Fruit fly (Drosophila melanogaster) whole organism, embryonic: Measurements from ENCODE around the gene dpr18.

ENCODE experiments used
- ATbp ChIP-seq: fragments of 200-800 bp; sonication (Bioruptor generic); optimal IDR thresholded peaks from 2 replicates; lab custom pipeline; 2017; ENCODE audit warnings: missing biosample characterization, mild to moderate bottlenecking, missing genetic modification characterization, missing genetic modification reagents
- CG1024 ChIP-seq: fragments of 200-800 bp; sonication (Bioruptor generic); IDR thresholded peaks from 2 replicates; pipeline ENCODE4 v1.3.6; 2022; ENCODE audit warnings: missing biosample characterization, missing genetic modification characterization
- CG10462 ChIP-seq: fragments of 200-800 bp; sonication (Bioruptor generic); optimal IDR thresholded peaks from 2 replicates; lab custom pipeline; 2016; ENCODE audit warnings: missing biosample characterization, missing genetic modification characterization
- CG11247 ChIP-seq: fragments of 200-800 bp; sonication (Bioruptor generic); IDR thresholded peaks from 2 replicates; pipeline ENCODE4 v1.3.6; 2022; ENCODE audit warnings: missing biosample characterization, missing genetic modification characterization
- CG13624 ChIP-seq: fragments of 200-800 bp; sonication (Bioruptor generic); optimal IDR thresholded peaks from 2 replicates; lab custom pipeline; 2016; ENCODE audit warnings: missing biosample characterization, missing genetic modification characterization
- CG14441 ChIP-seq: fragments of 200-800 bp; sonication (Bioruptor generic); IDR thresholded peaks from 2 replicates; pipeline ENCODE4 v1.3.6; 2022; ENCODE audit warnings: missing biosample characterization, missing genetic modification characterization
- CG16813 ChIP-seq: fragments of 200-800 bp; sonication (Bioruptor generic); IDR thresholded peaks from 3 replicates; pipeline ENCODE4 v1.3.6; 2022; ENCODE audit warnings: missing biosample characterization, missing genetic modification characterization; ENCODE audit not compliant: partially characterized antibody
- CG18599 ChIP-seq: fragments of 200-800 bp; sonication (Bioruptor generic); optimal IDR thresholded peaks from 3 replicates; lab custom pipeline; 2017; ENCODE audit warnings: missing biosample characterization, missing genetic modification characterization, mild to moderate bottlenecking, moderate library complexity, missing genetic modification reagents
- CG34376 ChIP-seq: fragments of 200-800 bp; sonication (Bioruptor generic); optimal IDR thresholded peaks from 2 replicates; lab custom pipeline; 2018; ENCODE audit warnings: missing biosample characterization, mild to moderate bottlenecking, missing genetic modification characterization
- CG6175 ChIP-seq: fragments of 200-800 bp; sonication (Bioruptor generic); IDR thresholded peaks from 3 replicates; pipeline ENCODE4 v1.3.6; 2022; ENCODE audit warnings: missing biosample characterization, missing genetic modification characterization
- CG6765 ChIP-seq: fragments of 200-800 bp; sonication (Bioruptor generic); optimal IDR thresholded peaks from 3 replicates; lab custom pipeline; 2017; ENCODE audit warnings: missing biosample characterization, mild to moderate bottlenecking, missing genetic modification characterization
- CG7372 ChIP-seq: fragments of 200-800 bp; sonication (Bioruptor generic); IDR thresholded peaks from 2 replicates; pipeline ENCODE4 v1.3.6; 2022; ENCODE audit warnings: missing biosample characterization, missing genetic modification characterization
- CG7839 ChIP-seq: fragments of 200-800 bp; sonication (Bioruptor generic); optimal IDR thresholded peaks from 3 replicates; lab custom pipeline; 2018; ENCODE audit warnings: missing biosample characterization, mild to moderate bottlenecking, missing genetic modification characterization, moderate library complexity
- D ChIP-seq, 2 experiments: fragments of 200-800 bp in 1 of 2; fragments of >200 bp in 1 of 2; sonication (Bioruptor generic) in 1 of 2; optimal IDR thresholded peaks; 2 replicates in 1 of 2; 3 replicates in 1 of 2; lab custom pipeline; 2017; ENCODE audit warnings: mild to moderate bottlenecking in 1 of 2, missing biosample characterization in 1 of 2, missing genetic modification characterization in 1 of 2, missing genetic modification reagents in 1 of 2
- Dad ChIP-seq: fragments of 200-800 bp; sonication (Bioruptor generic); optimal IDR thresholded peaks from 3 replicates; lab custom pipeline; 2016; ENCODE audit warnings: missing biosample characterization, missing genetic modification characterization
- Dip2 ChIP-seq: fragments of 200-800 bp; sonication (Bioruptor generic); IDR thresholded peaks from 2 replicates; pipeline ENCODE4 v1.3.6; 2022; ENCODE audit warnings: missing biosample characterization, missing genetic modification characterization
- Drgx ChIP-seq: fragments of 200-800 bp; sonication (Bioruptor generic); IDR thresholded peaks from 2 replicates; pipeline ENCODE4 v1.3.6; 2022; ENCODE audit warnings: missing biosample characterization, missing genetic modification characterization
- Eip74EF ChIP-seq, 2 experiments: fragments of 200-800 bp in 1 of 2; fragments of >200 bp in 1 of 2; sonication (Bioruptor generic) in 1 of 2; optimal IDR thresholded peaks; 2 replicates each; lab custom pipeline; 2017 to 2019; ENCODE audit warnings: missing biosample characterization in 2 of 2, missing genetic modification characterization in 2 of 2, mild to moderate bottlenecking in 1 of 2, moderate library complexity in 1 of 2
- Hmx ChIP-seq: fragments of 200-800 bp; sonication (Bioruptor generic); optimal IDR thresholded peaks from 2 replicates; lab custom pipeline; 2016; ENCODE audit warnings: missing biosample characterization, missing genetic modification characterization
- Hr51 ChIP-seq, 2 experiments: fragments of 200-800 bp; sonication (Bioruptor generic); optimal IDR thresholded peaks; 2 replicates in 1 of 2; 3 replicates in 1 of 2; lab custom pipeline; 2016 to 2018; ENCODE audit warnings: missing biosample characterization in 2 of 2, missing genetic modification characterization in 2 of 2, mild to moderate bottlenecking in 1 of 2, moderate library complexity in 1 of 2
- Jarid2 ChIP-seq: fragments of 200-800 bp; sonication (Bioruptor generic); optimal IDR thresholded peaks from 3 replicates; lab custom pipeline; 2017; ENCODE audit warnings: mild to moderate bottlenecking, missing biosample characterization, missing genetic modification reagents, missing genetic modification characterization
- Kr ChIP-seq: fragments of 200-800 bp; sonication (Bioruptor generic); optimal IDR thresholded peaks from 2 replicates; lab custom pipeline; 2017; ENCODE audit warnings: missing biosample characterization, mild to moderate bottlenecking, missing genetic modification characterization
- Lhr ChIP-seq: fragments of 200-800 bp; sonication (Bioruptor generic); optimal IDR thresholded peaks from 3 replicates; lab custom pipeline; 2017; ENCODE audit warnings: mild to moderate bottlenecking, missing biosample characterization, missing genetic modification reagents, missing genetic modification characterization
- MBD-R2 ChIP-seq: fragments of 200-800 bp; sonication (Bioruptor generic); IDR thresholded peaks from 2 replicates; pipeline ENCODE4 v1.3.6; 2022; ENCODE audit warnings: missing biosample characterization, missing genetic modification characterization
- NC2α ChIP-seq: fragments of 200-800 bp; sonication (Bioruptor generic); optimal IDR thresholded peaks from 2 replicates; lab custom pipeline; 2016; ENCODE audit warnings: missing biosample characterization, missing genetic modification characterization
- Ptx1 ChIP-seq: fragments of 200-800 bp; sonication (Bioruptor generic); IDR thresholded peaks from 2 replicates; pipeline ENCODE4 v1.3.6; 2022; ENCODE audit warnings: missing biosample characterization, missing genetic modification characterization
- Rfx ChIP-seq: fragments of 200-800 bp; sonication (Bioruptor generic); IDR thresholded peaks from 2 replicates; pipeline ENCODE4 v1.3.6; 2022; ENCODE audit warnings: missing biosample characterization, missing genetic modification characterization
- Trl ChIP-seq, 3 experiments: fragments of >200 bp in 2 of 3; fragments of 200-800 bp in 1 of 3; sonication (Bioruptor generic) in 1 of 3; optimal IDR thresholded peaks; 2 replicates in 1 of 3; 3 replicates in 2 of 3; lab custom pipeline; 2016 to 2017; ENCODE audit warnings: missing biosample characterization in 1 of 3, missing genetic modification characterization in 1 of 3
- Xbp1 ChIP-seq: fragments of 200-800 bp; sonication (Bioruptor generic); optimal IDR thresholded peaks from 3 replicates; lab custom pipeline; 2016; ENCODE audit warnings: missing biosample characterization, mild to moderate bottlenecking, missing genetic modification characterization
- abd-A ChIP-seq: fragments of 200-800 bp; sonication (Bioruptor generic); optimal IDR thresholded peaks from 3 replicates; lab custom pipeline; 2019; ENCODE audit warnings: missing biosample characterization, mild to moderate bottlenecking, missing genetic modification characterization, moderate library complexity
- amos ChIP-seq: fragments of 200-800 bp; sonication (Bioruptor generic); IDR thresholded peaks from 2 replicates; pipeline ENCODE4 v1.3.6; 2022; ENCODE audit warnings: missing biosample characterization, missing genetic modification characterization; ENCODE audit not compliant: partially characterized antibody
- aop ChIP-seq: fragments of 200-800 bp; sonication (Bioruptor generic); IDR thresholded peaks from 2 replicates; pipeline ENCODE4 v1.3.6; 2022; ENCODE audit warnings: missing biosample characterization, missing genetic modification characterization
- ap ChIP-seq: fragments of 200-800 bp; sonication (Bioruptor generic); IDR thresholded peaks from 2 replicates; pipeline ENCODE4 v1.3.6; 2022; ENCODE audit warnings: missing biosample characterization, missing genetic modification characterization
- bigmax ChIP-seq: fragments of 200-800 bp; sonication (Bioruptor generic); optimal IDR thresholded peaks from 2 replicates; lab custom pipeline; 2018; ENCODE audit warnings: missing biosample characterization, mild to moderate bottlenecking, missing genetic modification characterization
- br ChIP-seq: fragments of >200 bp; optimal IDR thresholded peaks from 2 replicates; lab custom pipeline; 2017
- cas ChIP-seq: fragments of 200-800 bp; sonication (Bioruptor generic); IDR thresholded peaks from 2 replicates; pipeline ENCODE4 v1.3.6; 2022; ENCODE audit warnings: missing biosample characterization, missing genetic modification characterization
- caup ChIP-seq: fragments of 200-800 bp; sonication (Bioruptor generic); optimal IDR thresholded peaks from 3 replicates; lab custom pipeline; 2017; ENCODE audit warnings: missing biosample characterization, mild to moderate bottlenecking, missing genetic modification characterization, moderate library complexity; ENCODE audit not compliant: severe bottlenecking
- crol ChIP-seq: fragments of 200-800 bp; sonication (Bioruptor generic); IDR thresholded peaks from 2 replicates; pipeline ENCODE4 v1.3.6; 2022; ENCODE audit warnings: missing biosample characterization, missing genetic modification characterization
- da ChIP-seq: fragments of 200-800 bp; sonication (Bioruptor generic); optimal IDR thresholded peaks from 2 replicates; lab custom pipeline; 2016; ENCODE audit warnings: missing biosample characterization, missing genetic modification characterization
- disco-r ChIP-seq: fragments of 200-800 bp; sonication (Bioruptor generic); optimal IDR thresholded peaks from 2 replicates; lab custom pipeline; 2016; ENCODE audit warnings: missing biosample characterization, missing genetic modification characterization
- dysf ChIP-seq: fragments of 200-800 bp; sonication (Bioruptor generic); IDR thresholded peaks from 3 replicates; pipeline ENCODE4 v1.3.6; 2022; ENCODE audit warnings: missing biosample characterization, missing genetic modification characterization
- ewg ChIP-seq: fragments of 200-800 bp; sonication (Bioruptor generic); optimal IDR thresholded peaks from 3 replicates; lab custom pipeline; 2017; ENCODE audit warnings: mild to moderate bottlenecking, missing biosample characterization, missing genetic modification reagents, missing genetic modification characterization
- gsb-n ChIP-seq: fragments of 200-800 bp; sonication (Bioruptor generic); optimal IDR thresholded peaks from 3 replicates; lab custom pipeline; 2018; ENCODE audit warnings: missing biosample characterization, mild to moderate bottlenecking, missing genetic modification characterization
- hb ChIP-seq: fragments of 200-800 bp; sonication (Bioruptor generic); IDR thresholded peaks from 3 replicates; pipeline ENCODE4 v1.3.6; 2022; ENCODE audit warnings: missing biosample characterization, missing genetic modification characterization; ENCODE audit not compliant: partially characterized antibody
- jigr1 ChIP-seq: fragments of 200-800 bp; sonication (Bioruptor generic); IDR thresholded peaks from 3 replicates; pipeline ENCODE4 v1.3.6; 2022; ENCODE audit warnings: missing biosample characterization, missing genetic modification characterization
- ssp ChIP-seq: fragments of 200-800 bp; sonication (Bioruptor generic); IDR thresholded peaks from 2 replicates; pipeline ENCODE4 v1.3.6; 2022; ENCODE audit warnings: missing biosample characterization, missing genetic modification characterization
- stc ChIP-seq: fragments of 200-800 bp; sonication (Bioruptor generic); IDR thresholded peaks from 2 replicates; pipeline ENCODE4 v1.3.6; 2022; ENCODE audit warnings: missing biosample characterization, missing genetic modification characterization
- trem ChIP-seq: fragments of 200-800 bp; optimal IDR thresholded peaks from 3 replicates; lab custom pipeline; 2019; ENCODE audit warnings: missing biosample characterization, mild to moderate bottlenecking, missing genetic modification characterization, moderate library complexity
- trh ChIP-seq: fragments of 200-800 bp; sonication (Bioruptor generic); optimal IDR thresholded peaks from 2 replicates; lab custom pipeline; 2016; ENCODE audit warnings: missing biosample characterization, missing genetic modification characterization
- vfl ChIP-seq: fragments of 200-800 bp; sonication (Bioruptor generic); optimal IDR thresholded peaks from 2 replicates; lab custom pipeline; 2016; ENCODE audit warnings: missing biosample characterization, missing genetic modification characterization

dpr18 gene

DNA sequence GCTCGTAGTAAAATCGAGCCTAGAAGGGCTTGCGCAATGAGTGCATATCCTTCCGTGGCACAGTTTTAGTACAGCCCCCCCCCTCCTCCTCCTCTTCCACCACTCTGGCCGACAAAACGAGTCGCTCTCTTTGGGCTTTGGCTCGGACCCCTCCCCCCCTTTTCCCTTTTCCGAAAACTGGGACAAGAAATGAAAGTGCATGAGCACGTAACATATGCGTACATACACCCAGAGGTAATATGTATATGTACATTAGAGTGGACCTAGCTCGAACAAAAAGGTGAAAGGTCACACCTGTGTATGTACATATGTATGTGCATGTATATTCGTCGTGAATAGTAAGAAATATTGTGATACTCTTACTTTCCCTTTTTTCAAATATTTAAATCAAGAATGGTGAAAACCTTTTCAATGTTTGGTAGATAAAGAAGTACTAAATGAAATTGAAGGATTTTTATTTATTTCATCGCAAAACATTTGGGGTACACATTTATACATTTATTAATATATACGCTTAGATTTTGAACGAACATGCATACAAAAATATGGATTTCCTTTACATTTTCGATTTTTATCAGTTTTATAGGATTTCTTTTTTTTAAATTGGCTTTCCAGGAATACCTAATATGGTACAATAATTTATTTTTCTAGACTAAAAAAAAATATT is 29.2 kb downstream of the dpr18 start (continued):
- TF ChIP-seq Jarid2, result no peak
- no peak for TF ChIP-seq CG10462 (GFP tag; lab: Kevin White, UChicago)
- TF ChIP-seq Ptx1, result no peak
- TF ChIP-seq CG6765 (GFP tag; lab: Kevin White, UChicago), result no peak
- no peak for TF ChIP-seq CG7372 (GFP tag; lab: Robert Waterston, UW)
- no peak for TF ChIP-seq vfl
- peak; percentile 70 for TF ChIP-seq abd-A (tag; lab: Kevin White, UChicago)
- no peak for TF ChIP-seq trh (GFP tag; lab: Kevin White, UChicago)
- no peak for TF ChIP-seq Lhr (GFP tag; lab: Kevin White, UChicago)
- no peak for TF ChIP-seq Kr (GFP tag; lab: Kevin White, UChicago)
- no peak for TF ChIP-seq Dad (GFP tag; lab: Kevin White, UChicago)
- no peak for TF ChIP-seq CG16813 (GFP tag; lab: Robert Waterston, UW)
- no peak for TF ChIP-seq amos (GFP tag; lab: Robert Waterston, UW)
- TF ChIP-seq CG14441 (GFP tag; lab: Robert Waterston, UW), result no peak
- no peak for TF ChIP-seq CG6175
- no peak for TF ChIP-seq cas (GFP tag; lab: Robert Waterston, UW)
- no peak for TF ChIP-seq gsb-n (tag; lab: Kevin White, UChicago)
- TF ChIP-seq D (optimal IDR thresholded peaks at IDR 0.05; lab: Kevin White, UChicago), result no peak
- TF ChIP-seq D (GFP tag; optimal IDR thresholded peaks at IDR 0.05; lab: Kevin White, UChicago), result no peak
- peak; percentile 38 for TF ChIP-seq CG18599 (GFP tag; lab: Kevin White, UChicago)
- TF ChIP-seq ssp (GFP tag; lab: Robert Waterston, UW), result no peak
- no peak for TF ChIP-seq Xbp1 (GFP tag; lab: Kevin White, UChicago)
- peak; percentile 3 for TF ChIP-seq trem (tag; lab: Kevin White, UChicago)
- no peak for TF ChIP-seq stc (GFP tag; lab: Robert Waterston, UW)
- no peak for TF ChIP-seq Eip74EF (GFP tag; optimal IDR thresholded peaks at IDR 0.05; lab: Kevin White, UChicago)
- no peak for TF ChIP-seq caup
- no peak for TF ChIP-seq CG1024 (GFP tag; lab: Robert Waterston, UW)
- TF ChIP-seq bigmax, result no peak
- TF ChIP-seq jigr1 (GFP tag; lab: Robert Waterston, UW), result no peak
- peak; percentile 43; the same call in 1 of the 2 replicates for TF ChIP-seq Drgx (GFP tag; lab: Robert Waterston, UW)
- peak in 1 of 2 experiments; percentile 24 for TF ChIP-seq Hr51 (GFP tag; optimal IDR thresholded peaks at IDR 0.05; lab: Kevin White, UChicago)
- no peak for TF ChIP-seq disco-r (GFP tag; lab: Kevin White, UChicago)
- TF ChIP-seq Rfx, result 0 out of 2 replicates have a peak, but pooled peaks have one; percentile 10
- TF ChIP-seq CG34376 (GFP tag; lab: Kevin White, UChicago), result no peak
- no peak for TF ChIP-seq Trl (optimal IDR thresholded peaks at IDR 0.05; lab: Kevin White, UChicago)
- TF ChIP-seq Trl (GFP tag; optimal IDR thresholded peaks at IDR 0.05; lab: Kevin White, UChicago), result no peak
- no peak for TF ChIP-seq dysf
- no peak for TF ChIP-seq NC2α (GFP tag; lab: Kevin White, UChicago)
- TF ChIP-seq aop (GFP tag; lab: Robert Waterston, UW), result no peak
- TF ChIP-seq CG13624, result no peak
- peak; percentile 90 for TF ChIP-seq crol
- no peak for TF ChIP-seq Hmx (GFP tag; lab: Kevin White, UChicago)
- TF ChIP-seq CG11247 (GFP tag; lab: Robert Waterston, UW), result no peak
- no peak for TF ChIP-seq CG7839
- no peak for TF ChIP-seq Dip2 (GFP tag; lab: Robert Waterston, UW)
- no peak for TF ChIP-seq da (GFP tag; lab: Kevin White, UChicago)
- peak; percentile 42 for TF ChIP-seq MBD-R2 (GFP tag; lab: Robert Waterston, UW)
- no peak for TF ChIP-seq ATbp
- TF ChIP-seq hb (GFP tag; lab: Robert Waterston, UW), result no peak
- TF ChIP-seq ap (GFP tag; lab: Robert Waterston, UW), result no peak
- peak; percentile 77 for TF ChIP-seq ewg (GFP tag; lab: Kevin White, UChicago)
- no peak for TF ChIP-seq br (lab: Kevin White, UChicago)
